Worm (Caenorhabditis elegans): Measurements from ENCODE around the gene irld-60.

The irld-60 gene

ce11 chrIII:12738935-12739334, 11.8 kb downstream of the irld-60 start:
- TF ChIP-seq ztf-22 (GFP tag; optimal IDR thresholded peaks at IDR 0.05) = no peak
- TF ChIP-seq attf-5 (GFP tag; optimal IDR thresholded peaks at IDR 0.05) = no peak
- TF ChIP-seq die-1 (tag; optimal IDR thresholded peaks at IDR 0.05) = no peak
- no peak for TF ChIP-seq mcd-1 (GFP tag; IDR thresholded peaks at IDR 0.05)

DNA sequence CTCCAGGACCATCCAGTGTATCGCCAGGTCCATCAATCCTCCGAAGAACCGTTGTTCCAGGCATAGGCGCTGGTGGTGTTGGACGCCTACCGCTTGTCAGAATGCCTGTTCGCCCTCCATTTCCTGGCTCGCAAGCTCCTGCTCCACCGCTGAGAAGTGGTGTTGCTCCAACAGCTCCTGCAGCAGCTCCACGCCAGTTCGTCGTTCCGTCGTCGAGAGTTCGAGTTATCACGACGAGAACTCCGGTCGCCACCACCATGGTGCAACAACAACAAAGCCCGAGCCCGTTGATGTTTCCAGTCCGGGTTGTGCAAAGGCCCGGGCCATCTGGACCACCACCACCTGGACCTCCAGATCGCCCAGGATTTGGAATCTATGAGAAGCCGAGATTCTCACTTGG, 22.6 kb downstream of the irld-60 start:
- TF ChIP-seq T26A5.8 (tag; optimal IDR thresholded peaks at IDR 0.05) = no peak
- TF ChIP-seq egrh-3 (GFP tag; IDR thresholded peaks at IDR 0.05) = peak; percentile 54; the same call in 1 of the 2 replicates
- TF ChIP-seq lin-26 (GFP tag; IDR thresholded peaks at IDR 0.05) = peak; percentile 35; the same call in 1 of the 2 replicates
- TF ChIP-seq ceh-91 (GFP tag; IDR thresholded peaks at IDR 0.05) = no peak
- no peak for TF ChIP-seq dpl-1 (GFP tag; optimal IDR thresholded peaks at IDR 0.05)
- peak; percentile 81 for TF ChIP-seq zfh-2 (GFP tag; conservative IDR thresholded peaks at IDR 0.05)
- no peak for TF ChIP-seq mes-4 (tag; optimal IDR thresholded peaks at IDR 0.05)
- no peak for TF ChIP-seq ceh-100 (GFP tag; IDR thresholded peaks at IDR 0.05)
- TF ChIP-seq unc-62 (GFP tag; optimal IDR thresholded peaks at IDR 0.05) = no peak
- no peak for TF ChIP-seq bed-2 (GFP tag; IDR thresholded peaks at IDR 0.05)

- TF ChIP-seq hmg-20 (GFP tag; IDR thresholded peaks at IDR 0.05) (no peak), lsy-27 (tag; optimal IDR thresholded peaks at IDR 0.05; ENCODE audit: borderline replicate concordance, insufficient read depth) (no peak), lin-35 (GFP tag; optimal IDR thresholded peaks at IDR 0.05) (no peak), tbx-9 (tag; optimal IDR thresholded peaks at IDR 0.05; ENCODE audit: borderline replicate concordance) (no peak), nhr-80 (tag; optimal IDR thresholded peaks at IDR 0.05) (no peak), K12H6.12 (tag; optimal IDR thresholded peaks at IDR 0.05) (no peak), lin-54 (GFP tag; optimal IDR thresholded peaks at IDR 0.05) (no peak), lin-26 (GFP tag; IDR thresholded peaks at IDR 0.05) (no peak), D2030.7 (GFP tag; IDR thresholded peaks at IDR 0.05) (no peak), F23B12.7 (tag; optimal IDR thresholded peaks at IDR 0.05; ENCODE audit: insufficient read depth) (no peak), somi-1 (GFP tag; optimal IDR thresholded peaks at IDR 0.05) (no peak), gei-17 (GFP tag; optimal IDR thresholded peaks at IDR 0.05) (no peak), madf-10 (tag; optimal IDR thresholded peaks at IDR 0.05) (no peak), F39B2.1 (GFP tag; IDR thresholded peaks at IDR 0.05) (no peak)
Measured at ce11 chrIII:12714266-12714665, 36.5 kb downstream of the irld-60 start, which contains the start of gene ssl-1. Gene ssl-1 (plus strand): TSS chrIII:12714566.

DNA sequence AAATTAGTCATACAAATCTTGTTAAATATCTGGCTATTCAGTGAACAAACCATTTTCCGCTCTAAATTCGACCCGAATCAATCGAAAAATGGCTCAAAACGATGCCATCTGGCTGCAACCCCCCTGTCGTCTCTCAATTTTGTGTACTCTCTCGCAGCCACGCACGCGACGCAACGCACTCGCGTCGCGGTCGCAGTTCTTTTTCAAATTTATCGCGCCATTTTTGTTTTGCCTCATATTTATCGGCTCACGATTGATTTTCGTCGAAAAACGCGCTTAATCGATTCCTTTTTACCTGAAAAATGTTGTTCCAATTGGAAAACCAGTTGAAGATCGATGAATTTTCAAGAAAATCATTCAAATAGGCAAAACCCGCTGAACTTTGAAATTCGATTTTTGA, 36.9 kb downstream of the irld-60 start:
- TF ChIP-seq snpc-1.3 (tag; optimal IDR thresholded peaks at IDR 0.05; ENCODE audit: insufficient read depth) = peak; percentile 31
- peak; percentile 40 for TF ChIP-seq him-1 (tag; optimal IDR thresholded peaks at IDR 0.05)
- peak; percentile 40 for TF ChIP-seq efl-1 (GFP tag; optimal IDR thresholded peaks at IDR 0.05)
- TF ChIP-seq C17E4.6 (GFP tag; IDR thresholded peaks at IDR 0.05) = 0 out of 2 replicates have a peak, but pooled peaks have one; percentile 43
- peak; percentile 95 for TF ChIP-seq hmg-1.2 (GFP tag; IDR thresholded peaks at IDR 0.05)
- TF ChIP-seq lin-35 (GFP tag; optimal IDR thresholded peaks at IDR 0.05) = peak in 1 of 3 experiments; percentile 9
- peak; percentile 3 for TF ChIP-seq hrde-1 (tag; optimal IDR thresholded peaks at IDR 0.05; ENCODE audit: borderline replicate concordance)
- no peak for TF ChIP-seq mxl-1 (tag; optimal IDR thresholded peaks at IDR 0.05)
- peak; percentile 44; the same call in 1 of the 2 replicates for TF ChIP-seq dox-1 (GFP tag; IDR thresholded peaks at IDR 0.05)
- TF ChIP-seq let-607 (tag; optimal IDR thresholded peaks at IDR 0.05) = no peak
- peak; percentile 63 for TF ChIP-seq lin-54 (GFP tag; optimal IDR thresholded peaks at IDR 0.05)
- no peak for TF ChIP-seq sdz-38 (tag; optimal IDR thresholded peaks at IDR 0.05)
- TF ChIP-seq mcd-1 (GFP tag; IDR thresholded peaks at IDR 0.05) = 0 out of 2 replicates have a peak, but pooled peaks have one; percentile 15
- peak; percentile 66 for TF ChIP-seq D2030.7 (GFP tag; IDR thresholded peaks at IDR 0.05)
- TF ChIP-seq madf-3 (GFP tag; IDR thresholded peaks at IDR 0.05) = peak; percentile 98
- TF ChIP-seq lsl-1 (GFP tag; optimal IDR thresholded peaks at IDR 0.05) = peak; percentile 32
- TF ChIP-seq nhr-27 (tag; optimal IDR thresholded peaks at IDR 0.05) = no peak
- TF ChIP-seq hmg-20 (GFP tag; IDR thresholded peaks at IDR 0.05) = no peak
- TF ChIP-seq lin-40 (tag; optimal IDR thresholded peaks at IDR 0.05) = no peak
- TF ChIP-seq xnd-1 (tag; optimal IDR thresholded peaks at IDR 0.05) = no peak
- TF ChIP-seq madf-6 (GFP tag; IDR thresholded peaks at IDR 0.05) = peak; percentile 50; the same call in 1 of the 2 replicates
- no peak for TF ChIP-seq cebp-2 (GFP tag; IDR thresholded peaks at IDR 0.05)

Data from whole organism, young adult.